Worm (Caenorhabditis elegans) whole organism, L3 larva: ENCODE results near the gene crh-1.

Experiments used
- aly-2 ChIP-seq: fragments of 150-350 bp; optimal IDR thresholded peaks from 2 replicates; lab custom pipeline; 2014; ENCODE audit warnings: missing biosample characterization, missing genetic modification characterization
- ceh-82 ChIP-seq: fragments of 150-350 bp; optimal IDR thresholded peaks from 2 replicates; lab custom pipeline; 2014; ENCODE audit warnings: missing biosample characterization, missing genetic modification characterization
- elt-1 ChIP-seq: fragments of 150-350 bp; optimal IDR thresholded peaks from 2 replicates; lab custom pipeline; 2014; ENCODE audit warnings: missing biosample characterization, missing genetic modification characterization
- elt-2 ChIP-seq: sonication (generic microtip); optimal IDR thresholded peaks from 2 replicates; lab custom pipeline; 2016; ENCODE audit warnings: missing genetic modification reagents, mild to moderate bottlenecking, missing genetic modification characterization, missing compliant biosample characterization
- mdl-1 ChIP-seq: fragments of 150-350 bp; optimal IDR thresholded peaks from 2 replicates; lab custom pipeline; 2014; ENCODE audit warnings: missing biosample characterization, missing genetic modification characterization
- mml-1 ChIP-seq: fragments of 150-350 bp; sonication (generic microtip); optimal IDR thresholded peaks from 3 replicates; lab custom pipeline; 2014; ENCODE audit warnings: missing biosample characterization, missing genetic modification characterization
- nhr-43 ChIP-seq: sonication (generic microtip); optimal IDR thresholded peaks from 2 replicates; lab custom pipeline; 2016; ENCODE audit warnings: mild to moderate bottlenecking, missing genetic modification characterization, missing compliant biosample characterization; ENCODE audit not compliant: poor library complexity, severe bottlenecking
- skn-1 ChIP-seq: fragments of 150-350 bp; optimal IDR thresholded peaks from 2 replicates; lab custom pipeline; 2014; ENCODE audit warnings: missing biosample characterization, missing genetic modification characterization
- ztf-11 ChIP-seq: fragments of 150-350 bp; optimal IDR thresholded peaks from 2 replicates; lab custom pipeline; 2014; ENCODE audit warnings: missing biosample characterization, missing genetic modification characterization

ce11 chrIII:11698569-11698968 lies 41.0 kb downstream of the crh-1 start, which contains the start of gene Y41C4A.7:
- TF ChIP-seq nhr-43 (tag; lab: Kevin White, UChicago) (no peak), aly-2 (tag; lab: Kevin White, UChicago) (no peak), ceh-82 (tag; lab: Kevin White, UChicago) (no peak), elt-2 (tag; lab: Kevin White, UChicago) (no peak), mml-1 (tag; lab: Kevin White, UChicago) (no peak), ztf-11 (tag; lab: Kevin White, UChicago) (no peak), mdl-1 (no peak), elt-1 (tag; lab: Kevin White, UChicago) (no peak), skn-1 (tag; lab: Kevin White, UChicago) (no peak)
